Worm (Caenorhabditis elegans) whole organism, young adult: ENCODE data around the gene F22B7.9.

Experiments
- B0261.1 ChIP-seq: sonication (generic microtip); optimal IDR thresholded peaks from 2 replicates; lab custom pipeline; 2016; ENCODE audit warnings: mild to moderate bottlenecking, missing genetic modification characterization, moderate library complexity, missing compliant biosample characterization
- C06A6.2 ChIP-seq: fragments of 200-800 bp; sonication (Bioruptor generic); conservative IDR thresholded peaks from 2 replicates; pipeline ENCODE4 v1.3.6; 2022; ENCODE audit warnings: missing genetic modification characterization, missing compliant biosample characterization
- D2030.7 ChIP-seq: fragments of 200-800 bp; sonication (Bioruptor generic); IDR thresholded peaks from 2 replicates; pipeline ENCODE4 v1.3.6; 2022; ENCODE audit warnings: missing genetic modification reagents, missing genetic modification characterization, missing compliant biosample characterization
- F23B12.7 ChIP-seq: sonication (generic microtip); optimal IDR thresholded peaks from 2 replicates; lab custom pipeline; 2017; ENCODE audit warnings: missing genetic modification characterization, mild to moderate bottlenecking, missing compliant biosample characterization, antibody characterized with exemption, moderate library complexity; ENCODE audit not compliant: insufficient read depth
- F49E8.2 ChIP-seq: sonication (generic microtip); optimal IDR thresholded peaks from 3 replicates; lab custom pipeline; 2017; ENCODE audit warnings: missing genetic modification characterization, mild to moderate bottlenecking, missing compliant biosample characterization, antibody characterized with exemption, moderate library complexity; ENCODE audit not compliant: insufficient read depth
- F55B11.4 ChIP-seq: sonication (generic microtip); optimal IDR thresholded peaks from 2 replicates; lab custom pipeline; 2016; ENCODE audit warnings: missing compliant biosample characterization, missing genetic modification characterization, borderline replicate concordance; ENCODE audit not compliant: insufficient read depth
- K11D2.4 ChIP-seq: fragments of 200-800 bp; sonication (Bioruptor generic); IDR thresholded peaks from 2 replicates; pipeline ENCODE4 v1.3.6; 2022; ENCODE audit warnings: missing genetic modification reagents, missing genetic modification characterization, missing compliant biosample characterization
- K12H6.12 ChIP-seq: fragments of 200-800 bp; sonication (Bioruptor generic); optimal IDR thresholded peaks from 2 replicates; lab custom pipeline; 2018; ENCODE audit warnings: mild to moderate bottlenecking, missing genetic modification characterization, missing compliant biosample characterization
- Y56A3A.18 ChIP-seq: fragments of 200-800 bp; sonication (Bioruptor generic); IDR thresholded peaks from 2 replicates; pipeline ENCODE4 v1.3.6; 2022; ENCODE audit warnings: missing genetic modification reagents, missing genetic modification characterization, missing compliant biosample characterization
- Y79H2A.3 ChIP-seq: fragments of 200-800 bp; sonication (Bioruptor generic); conservative IDR thresholded peaks from 2 replicates; pipeline ENCODE4 v1.3.6; 2022; ENCODE audit warnings: missing genetic modification reagents, missing genetic modification characterization, missing compliant biosample characterization
- Y95B8A.8 ChIP-seq: fragments of 200-800 bp; sonication (Bioruptor generic); IDR thresholded peaks from 2 replicates; pipeline ENCODE4 v1.3.6; 2022; ENCODE audit warnings: missing genetic modification reagents, missing genetic modification characterization, missing compliant biosample characterization
- ama-1 ChIP-seq, 3 experiments: fragments of 150-350 bp in 1 of 3; sonication (generic microtip) in 2 of 3; optimal IDR thresholded peaks; 2 replicates each; lab custom pipeline; 2014 to 2018; ENCODE audit warnings: missing biosample characterization in 2 of 3, missing genetic modification characterization in 2 of 3, missing genetic modification reagents in 2 of 3
- athp-1 ChIP-seq: sonication (generic microtip); optimal IDR thresholded peaks from 2 replicates; lab custom pipeline; 2017; ENCODE audit warnings: mild to moderate bottlenecking, missing genetic modification characterization, missing compliant biosample characterization
- attf-3 ChIP-seq: fragments of 200-800 bp; sonication (Bioruptor generic); conservative IDR thresholded peaks from 2 replicates; pipeline ENCODE4 v1.3.6; 2022; ENCODE audit warnings: missing genetic modification reagents, missing genetic modification characterization, missing compliant biosample characterization
- ceh-100 ChIP-seq: fragments of 200-800 bp; sonication (Bioruptor generic); IDR thresholded peaks from 2 replicates; pipeline ENCODE4 v1.3.6; 2022; ENCODE audit warnings: missing genetic modification reagents, missing genetic modification characterization, missing compliant biosample characterization
- chd-7 ChIP-seq: sonication (generic microtip); optimal IDR thresholded peaks from 2 replicates; lab custom pipeline; 2016; ENCODE audit warnings: mild to moderate bottlenecking, missing genetic modification characterization, moderate library complexity, missing compliant biosample characterization
- dox-1 ChIP-seq: fragments of 200-800 bp; sonication (Bioruptor generic); IDR thresholded peaks from 2 replicates; pipeline ENCODE4 v1.3.6; 2022; ENCODE audit warnings: missing genetic modification reagents, missing genetic modification characterization, missing compliant biosample characterization
- egrh-3 ChIP-seq: fragments of 200-800 bp; sonication (Bioruptor generic); IDR thresholded peaks from 2 replicates; pipeline ENCODE4 v1.3.6; 2022; ENCODE audit warnings: missing genetic modification reagents, missing genetic modification characterization, missing compliant biosample characterization
- fkh-3 ChIP-seq: sonication (generic microtip); optimal IDR thresholded peaks from 2 replicates; lab custom pipeline; 2016; ENCODE audit warnings: mild to moderate bottlenecking, missing genetic modification characterization, missing compliant biosample characterization
- gei-17 ChIP-seq: fragments of 200-800 bp; sonication (Bioruptor generic); optimal IDR thresholded peaks from 2 replicates; lab custom pipeline; 2018; ENCODE audit warnings: mild to moderate bottlenecking, missing genetic modification characterization, missing compliant biosample characterization
- hmg-1.2 ChIP-seq: fragments of 200-800 bp; sonication (Bioruptor generic); IDR thresholded peaks from 2 replicates; pipeline ENCODE4 v1.3.6; 2022; ENCODE audit warnings: missing genetic modification reagents, missing genetic modification characterization, missing compliant biosample characterization
- hmg-20 ChIP-seq: fragments of 200-800 bp; sonication (Bioruptor generic); IDR thresholded peaks from 2 replicates; pipeline ENCODE4 v1.3.6; 2022; ENCODE audit warnings: missing genetic modification reagents, missing genetic modification characterization, missing compliant biosample characterization
- hsf-1 ChIP-seq: fragments of 200-800 bp; sonication (Bioruptor generic); IDR thresholded peaks from 2 replicates; pipeline ENCODE4 v1.3.6; 2022; ENCODE audit warnings: missing genetic modification reagents, missing genetic modification characterization, missing compliant biosample characterization
- lin-54 ChIP-seq: fragments of 200-800 bp; sonication (Bioruptor generic); optimal IDR thresholded peaks from 2 replicates; lab custom pipeline; 2018; ENCODE audit warnings: mild to moderate bottlenecking, missing genetic modification characterization, missing compliant biosample characterization
- lir-1 ChIP-seq: fragments of 200-800 bp; sonication (Bioruptor generic); conservative IDR thresholded peaks from 2 replicates; pipeline ENCODE4 v1.3.6; 2022; ENCODE audit warnings: missing genetic modification reagents, missing genetic modification characterization, missing compliant biosample characterization
- mcd-1 ChIP-seq: fragments of 200-800 bp; sonication (Bioruptor generic); IDR thresholded peaks from 2 replicates; pipeline ENCODE4 v1.3.6; 2022; ENCODE audit warnings: missing genetic modification reagents, missing genetic modification characterization, missing compliant biosample characterization
- mel-28 ChIP-seq: sonication (generic microtip); optimal IDR thresholded peaks from 2 replicates; lab custom pipeline; 2016; ENCODE audit warnings: borderline replicate concordance, mild to moderate bottlenecking, missing genetic modification characterization, missing compliant biosample characterization
- mxl-1 ChIP-seq: sonication (generic microtip); optimal IDR thresholded peaks from 2 replicates; lab custom pipeline; 2016; ENCODE audit warnings: missing genetic modification characterization, missing compliant biosample characterization
- nfya-2 ChIP-seq: fragments of 200-800 bp; sonication (Bioruptor generic); IDR thresholded peaks from 2 replicates; pipeline ENCODE4 v1.3.6; 2022; ENCODE audit warnings: missing genetic modification reagents, missing genetic modification characterization, missing compliant biosample characterization
- nhr-120 ChIP-seq: fragments of 200-800 bp; sonication (Bioruptor generic); IDR thresholded peaks from 2 replicates; pipeline ENCODE4 v1.3.6; 2022; ENCODE audit warnings: missing genetic modification characterization, missing compliant biosample characterization
- nhr-179 ChIP-seq: sonication (generic microtip); optimal IDR thresholded peaks from 2 replicates; lab custom pipeline; 2016; ENCODE audit warnings: mild to moderate bottlenecking, missing genetic modification characterization, missing compliant biosample characterization
- pha-4 ChIP-seq: fragments of 150-350 bp; sonication (generic microtip); optimal IDR thresholded peaks from 2 replicates; lab custom pipeline; 2014; ENCODE audit warnings: missing biosample characterization, missing genetic modification reagents, missing genetic modification characterization
- repo-1 ChIP-seq: sonication (generic microtip); optimal IDR thresholded peaks from 2 replicates; lab custom pipeline; 2017; ENCODE audit warnings: mild to moderate bottlenecking, missing genetic modification characterization, missing compliant biosample characterization
- rpc-1 ChIP-seq, 2 experiments: fragments of 150-350 bp in 1 of 2; sonication (generic microtip) in 1 of 2; optimal IDR thresholded peaks; 2 replicates each; lab custom pipeline; 2014 to 2018; ENCODE audit warnings: missing biosample characterization in 1 of 2, missing genetic modification characterization in 1 of 2, missing genetic modification reagents in 1 of 2, missing genotype in 1 of 2
- snpc-4 ChIP-seq, 5 experiments: fragments of 150-350 bp in 1 of 5; sonication (generic microtip) in 4 of 5; optimal IDR thresholded peaks; 2 replicates each; lab custom pipeline; 2014 to 2018; ENCODE audit warnings: missing genetic modification characterization in 5 of 5, missing biosample characterization in 3 of 5, antibody characterized with exemption in 2 of 5, mild to moderate bottlenecking in 2 of 5, missing compliant biosample characterization in 2 of 5, missing genotype in 2 of 5, moderate library complexity in 2 of 5, missing genetic modification reagents in 1 of 5
- somi-1 ChIP-seq: fragments of 200-800 bp; sonication (Bioruptor generic); optimal IDR thresholded peaks from 2 replicates; lab custom pipeline; 2018; ENCODE audit warnings: mild to moderate bottlenecking, missing genetic modification characterization, missing compliant biosample characterization
- sptf-2 ChIP-seq: fragments of 200-800 bp; sonication (Bioruptor generic); optimal IDR thresholded peaks from 2 replicates; lab custom pipeline; 2018; ENCODE audit warnings: mild to moderate bottlenecking, missing genetic modification characterization, missing compliant biosample characterization
- tbp1 ChIP-seq: fragments of 200-800 bp; sonication (Bioruptor generic); optimal IDR thresholded peaks from 2 replicates; lab custom pipeline; 2018; ENCODE audit warnings: mild to moderate bottlenecking, missing genetic modification characterization, missing compliant biosample characterization
- unc-130 ChIP-seq: sonication (generic microtip); optimal IDR thresholded peaks from 2 replicates; lab custom pipeline; 2016; ENCODE audit warnings: missing genetic modification reagents, missing genetic modification characterization, missing compliant biosample characterization
- unc-62 ChIP-seq: fragments of 150-350 bp; optimal IDR thresholded peaks from 2 replicates; lab custom pipeline; 2014; ENCODE audit warnings: missing biosample characterization, missing genetic modification reagents, missing genetic modification characterization
- zfh-2 ChIP-seq: fragments of 200-800 bp; sonication (Bioruptor generic); conservative IDR thresholded peaks from 2 replicates; pipeline ENCODE4 v1.3.6; 2022; ENCODE audit warnings: missing genetic modification reagents, missing genetic modification characterization, missing compliant biosample characterization
- ztf-22 ChIP-seq: fragments of 200-800 bp; sonication (Bioruptor generic); optimal IDR thresholded peaks from 2 replicates; lab custom pipeline; 2018; ENCODE audit warnings: mild to moderate bottlenecking, missing genetic modification characterization, moderate library complexity, missing compliant biosample characterization
- ztf-25 ChIP-seq: fragments of 200-800 bp; sonication (Bioruptor generic); IDR thresholded peaks from 2 replicates; pipeline ENCODE4 v1.3.6; 2022; ENCODE audit warnings: missing genetic modification reagents, missing genetic modification characterization, missing compliant biosample characterization
- ztf-28 ChIP-seq: fragments of 200-800 bp; sonication (Bioruptor generic); IDR thresholded peaks from 2 replicates; pipeline ENCODE4 v1.3.6; 2022; ENCODE audit warnings: missing genetic modification reagents, missing genetic modification characterization, missing compliant biosample characterization
- ztf-3 ChIP-seq: fragments of 200-800 bp; sonication (Bioruptor generic); optimal IDR thresholded peaks from 2 replicates; lab custom pipeline; 2018; ENCODE audit warnings: mild to moderate bottlenecking, missing genetic modification characterization, missing compliant biosample characterization

F22B7.9 gene

ce11 chrIII:8678371-8678770 is 24.6 kb upstream of the F22B7.9 start (continued):
- no peak for TF ChIP-seq fkh-3
- TF ChIP-seq lin-54 (GFP tag; lab: Kevin White, UChicago) = peak; percentile 66
- peak; percentile 82 for TF ChIP-seq Y56A3A.18 (GFP tag; lab: Robert Waterston, UW)
- no peak for TF ChIP-seq ztf-28 (GFP tag; lab: Robert Waterston, UW)
- peak; percentile 98 for TF ChIP-seq tbp1 (GFP tag; lab: Kevin White, UChicago)
- TF ChIP-seq C06A6.2 = no peak; the same call in 1 of the 2 replicates
- no peak for TF ChIP-seq zfh-2 (GFP tag; lab: Robert Waterston, UW)
- TF ChIP-seq gei-17 (GFP tag; lab: Kevin White, UChicago) = peak; percentile 38
- peak; percentile 91 for TF ChIP-seq Y79H2A.3 (GFP tag; lab: Robert Waterston, UW)
- TF ChIP-seq F49E8.2 (tag; lab: Kevin White, UChicago) = peak; percentile 65
- peak; percentile 68 for TF ChIP-seq chd-7
- peak; percentile 91 for TF ChIP-seq mxl-1 (tag; lab: Kevin White, UChicago)
- peak; percentile 92 for TF ChIP-seq athp-1 (tag; lab: Kevin White, UChicago)
- TF ChIP-seq unc-130 (GFP tag; lab: Kevin White, UChicago) = peak; percentile 40
- peak; percentile 80 for TF ChIP-seq hmg-1.2
- peak; percentile 75 for TF ChIP-seq mcd-1 (GFP tag; lab: Robert Waterston, UW)
- TF ChIP-seq mel-28 (tag; lab: Kevin White, UChicago) = peak; percentile 22
- 0 out of 2 replicates have a peak, but pooled peaks have one; percentile 46 for TF ChIP-seq Y95B8A.8
- peak; percentile 81 for TF ChIP-seq dox-1 (GFP tag; lab: Robert Waterston, UW)
- peak; percentile 95 for TF ChIP-seq B0261.1 (tag; lab: Kevin White, UChicago)
- no peak for TF ChIP-seq nfya-2 (GFP tag; lab: Robert Waterston, UW)
- no peak for TF ChIP-seq ztf-3 (GFP tag; lab: Kevin White, UChicago)
- TF ChIP-seq F55B11.4 = no peak
- TF ChIP-seq egrh-3 (GFP tag; lab: Robert Waterston, UW) = 0 out of 2 replicates have a peak, but pooled peaks have one; percentile 19
- peak; percentile 52 for TF ChIP-seq sptf-2
- TF ChIP-seq D2030.7 (GFP tag; lab: Robert Waterston, UW) = peak; percentile 61
- no peak for TF ChIP-seq unc-62 (GFP tag; lab: Kevin White, UChicago)
- TF ChIP-seq nhr-120 (GFP tag; lab: Robert Waterston, UW) = no peak
- TF ChIP-seq K11D2.4 (GFP tag; lab: Robert Waterston, UW) = peak; percentile 63
- TF ChIP-seq pha-4 (tag; lab: Kevin White, UChicago) = no peak
- TF ChIP-seq ama-1 (optimal IDR thresholded peaks at IDR 0.05; lab: Kevin White, UChicago) = no peak
- peak; percentile 70 to 89 for TF ChIP-seq ama-1 (GFP tag; optimal IDR thresholded peaks at IDR 0.05; lab: Kevin White, UChicago)
- no peak for TF ChIP-seq nhr-179 (tag; lab: Kevin White, UChicago)
- TF ChIP-seq repo-1 (tag; lab: Kevin White, UChicago) = peak; percentile 66
- peak; percentile 53 for TF ChIP-seq snpc-4 (GFP tag; optimal IDR thresholded peaks at IDR 0.05; lab: Kevin White, UChicago)
- peak in 2 of 4 experiments; percentile 51 for TF ChIP-seq snpc-4 (tag; optimal IDR thresholded peaks at IDR 0.05; lab: Kevin White, UChicago)
- peak; percentile 85 for TF ChIP-seq hmg-20 (GFP tag; lab: Robert Waterston, UW)
- peak; percentile 54 for TF ChIP-seq somi-1 (GFP tag; lab: Kevin White, UChicago)
- peak; percentile 55 for TF ChIP-seq ceh-100 (GFP tag; lab: Robert Waterston, UW)
- peak; percentile 51; the same call in 1 of the 2 replicates for TF ChIP-seq lir-1 (GFP tag; lab: Robert Waterston, UW)
- TF ChIP-seq F23B12.7 = peak; percentile 70
- TF ChIP-seq hsf-1 (GFP tag; lab: Robert Waterston, UW) = peak; percentile 43; the same call in 1 of the 2 replicates
- TF ChIP-seq attf-3 (GFP tag; lab: Robert Waterston, UW) = peak; percentile 53
- TF ChIP-seq ztf-22 (GFP tag; lab: Kevin White, UChicago) = no peak
- peak; percentile 90 for TF ChIP-seq rpc-1 (optimal IDR thresholded peaks at IDR 0.05; lab: Kevin White, UChicago)
- peak; percentile 92 for TF ChIP-seq rpc-1 (tag; optimal IDR thresholded peaks at IDR 0.05; lab: Kevin White, UChicago)
- peak; percentile 63 for TF ChIP-seq K12H6.12 (tag; lab: Kevin White, UChicago)
- peak; percentile 97 for TF ChIP-seq ztf-25 (GFP tag; lab: Robert Waterston, UW)
